Worm (Caenorhabditis elegans) whole organism, midembryonic: ENCODE results near the gene Y57G11C.20.

ENCODE experiments used
- flt-1 ChIP-seq: fragments of 200-800 bp; sonication (Bioruptor generic); IDR thresholded peaks from 2 replicates; pipeline ENCODE4 v1.3.6; 2022; ENCODE audit warnings: missing genetic modification characterization, missing compliant biosample characterization
- ztf-29 ChIP-seq: fragments of 200-800 bp; sonication (Bioruptor generic); IDR thresholded peaks from 2 replicates; pipeline ENCODE4 v1.3.6; 2022; ENCODE audit warnings: missing genetic modification reagents, missing genetic modification characterization, missing compliant biosample characterization

DNA sequence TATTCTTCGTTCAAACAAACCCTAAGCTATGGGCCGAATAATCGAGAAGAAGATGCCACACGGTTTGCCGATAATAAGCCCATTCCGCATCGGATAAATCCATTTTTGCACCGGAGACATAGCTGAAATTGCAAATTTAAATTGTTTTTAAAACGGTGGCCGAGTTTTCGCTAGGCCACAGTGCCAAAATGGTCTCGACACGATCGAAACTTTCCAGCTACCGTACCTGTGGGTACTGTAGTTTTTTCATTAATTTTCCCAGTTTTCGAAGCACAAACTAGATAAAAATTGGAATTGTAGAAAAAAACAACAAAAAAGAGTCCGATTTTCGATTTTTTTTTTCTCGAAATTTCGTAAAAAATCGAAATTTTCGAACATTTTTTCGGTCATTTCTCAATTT lies 14.9 kb upstream of the Y57G11C.20 start:
- TF ChIP-seq ztf-29 (GFP tag; lab: Robert Waterston, UW) (no peak), flt-1 (GFP tag; lab: Robert Waterston, UW) (no peak)
